Worm (Caenorhabditis elegans) whole organism, L1 larva: ENCODE measurements around the gene H03G16.5.

Experiments used
- C04F5.9 ChIP-seq: sonication (generic microtip); optimal IDR thresholded peaks from 2 replicates; lab custom pipeline; 2016; ENCODE audit warnings: missing genetic modification characterization, missing compliant biosample characterization
- C34B4.2 ChIP-seq: sonication (generic microtip); optimal IDR thresholded peaks from 2 replicates; lab custom pipeline; 2017; ENCODE audit warnings: mild to moderate bottlenecking, missing genetic modification characterization, missing compliant biosample characterization
- F16B12.6 ChIP-seq: fragments of 150-350 bp; optimal IDR thresholded peaks from 2 replicates; lab custom pipeline; 2014; ENCODE audit warnings: missing biosample characterization, missing genetic modification characterization
- Y116A8C.19 ChIP-seq: sonication (generic microtip); optimal IDR thresholded peaks from 2 replicates; lab custom pipeline; 2016; ENCODE audit warnings: missing compliant biosample characterization, missing genetic modification characterization, borderline replicate concordance
- alr-1 ChIP-seq: fragments of 200-800 bp; sonication (Bioruptor generic); optimal IDR thresholded peaks from 2 replicates; lab custom pipeline; 2018; ENCODE audit warnings: borderline replicate concordance, mild to moderate bottlenecking, missing genetic modification characterization, missing compliant biosample characterization
- ceh-82 ChIP-seq, 3 experiments: fragments of 150-350 bp in 1 of 3; sonication (generic microtip) in 2 of 3; optimal IDR thresholded peaks; 2 replicates each; lab custom pipeline; 2014 to 2017; ENCODE audit warnings: missing biosample characterization in 3 of 3, missing genetic modification characterization in 3 of 3
- ceh-88 ChIP-seq: fragments of 200-800 bp; sonication (Bioruptor generic); IDR thresholded peaks from 2 replicates; pipeline ENCODE4 v1.3.6; 2022; ENCODE audit warnings: missing genetic modification characterization, missing compliant biosample characterization
- dpl-1 ChIP-seq, 3 experiments: fragments of 150-350 bp in 2 of 3; sonication (generic microtip) in 1 of 3; optimal IDR thresholded peaks; 2 replicates each; lab custom pipeline; 2014 to 2017; ENCODE audit warnings: missing biosample characterization in 3 of 3, missing genetic modification characterization in 3 of 3, missing genetic modification reagents in 3 of 3
- efl-3 ChIP-seq: fragments of 200-800 bp; sonication (Bioruptor generic); optimal IDR thresholded peaks from 2 replicates; lab custom pipeline; 2018; ENCODE audit warnings: mild to moderate bottlenecking, missing genetic modification characterization, missing compliant biosample characterization
- egl-13 ChIP-seq: sonication (generic microtip); optimal IDR thresholded peaks from 2 replicates; lab custom pipeline; 2016; ENCODE audit warnings: missing genotype, missing genetic modification reagents, missing genetic modification characterization, missing compliant biosample characterization
- egl-27 ChIP-seq, 2 experiments: fragments of 150-350 bp in 1 of 2; sonication (generic microtip); optimal IDR thresholded peaks; 3 replicates each; lab custom pipeline; 2017 to 2018; ENCODE audit warnings: missing biosample characterization in 2 of 2, missing genetic modification characterization in 2 of 2, missing genetic modification reagents in 2 of 2
- ets-5 ChIP-seq: fragments of 200-800 bp; sonication (Bioruptor generic); IDR thresholded peaks from 2 replicates; pipeline ENCODE4 v1.3.6; 2022; ENCODE audit warnings: missing genetic modification characterization, missing compliant biosample characterization
- fkh-10 ChIP-seq: sonication (generic microtip); optimal IDR thresholded peaks from 2 replicates; lab custom pipeline; 2017; ENCODE audit warnings: missing biosample characterization, missing genetic modification reagents, missing genetic modification characterization
- fkh-4 ChIP-seq: sonication (generic microtip); optimal IDR thresholded peaks from 2 replicates; lab custom pipeline; 2016; ENCODE audit warnings: missing compliant biosample characterization, missing genetic modification characterization, borderline replicate concordance
- fkh-8 ChIP-seq: sonication (generic microtip); optimal IDR thresholded peaks from 2 replicates; lab custom pipeline; 2016; ENCODE audit warnings: mild to moderate bottlenecking, missing genetic modification characterization, missing compliant biosample characterization
- grh-1 ChIP-seq: fragments of 200-800 bp; sonication (Bioruptor generic); IDR thresholded peaks from 2 replicates; pipeline ENCODE4 v1.3.6; 2022; ENCODE audit warnings: missing genetic modification reagents, missing genetic modification characterization, missing compliant biosample characterization
- hlh-17 ChIP-seq: fragments of 200-800 bp; sonication (Bioruptor generic); optimal IDR thresholded peaks from 2 replicates; lab custom pipeline; 2018; ENCODE audit warnings: missing genetic modification characterization, mild to moderate bottlenecking, missing compliant biosample characterization, moderate library complexity, borderline replicate concordance
- hpl-2 ChIP-seq: fragments of 150-350 bp; optimal IDR thresholded peaks from 2 replicates; lab custom pipeline; 2014; ENCODE audit warnings: missing biosample characterization, missing genetic modification reagents, missing genetic modification characterization
- lin-13 ChIP-seq: fragments of 150-350 bp; optimal IDR thresholded peaks from 2 replicates; lab custom pipeline; 2014; ENCODE audit warnings: missing biosample characterization, missing genetic modification reagents, missing genetic modification characterization
- lin-14 ChIP-seq: fragments of 200-800 bp; sonication (Bioruptor generic); optimal IDR thresholded peaks from 2 replicates; lab custom pipeline; 2018; ENCODE audit warnings: mild to moderate bottlenecking, missing genetic modification characterization, moderate library complexity, missing compliant biosample characterization
- lin-35 ChIP-seq, 2 experiments: fragments of 150-350 bp; optimal IDR thresholded peaks; 2 replicates each; lab custom pipeline; 2014; ENCODE audit warnings: missing biosample characterization in 2 of 2, missing genetic modification characterization in 2 of 2, missing genetic modification reagents in 2 of 2
- lsy-2 ChIP-seq, 2 experiments: fragments of 150-350 bp; optimal IDR thresholded peaks; 2 replicates each; lab custom pipeline; 2014; ENCODE audit warnings: missing biosample characterization in 2 of 2, missing genetic modification characterization in 2 of 2
- mab-9 ChIP-seq: fragments of 200-800 bp; sonication (Bioruptor generic); IDR thresholded peaks from 2 replicates; pipeline ENCODE4 v1.3.6; 2022; ENCODE audit warnings: missing genetic modification reagents, missing genetic modification characterization, missing compliant biosample characterization
- mep-1 ChIP-seq: fragments of 150-350 bp; optimal IDR thresholded peaks from 2 replicates; lab custom pipeline; 2014; ENCODE audit warnings: missing biosample characterization, missing genetic modification characterization
- nhr-11 ChIP-seq: fragments of 150-350 bp; optimal IDR thresholded peaks from 2 replicates; lab custom pipeline; 2014; ENCODE audit warnings: missing biosample characterization, missing genetic modification characterization
- nhr-237 ChIP-seq: fragments of 150-350 bp; optimal IDR thresholded peaks from 2 replicates; lab custom pipeline; 2014; ENCODE audit warnings: missing biosample characterization, missing genetic modification characterization
- nhr-71 ChIP-seq: sonication (generic microtip); optimal IDR thresholded peaks from 2 replicates; lab custom pipeline; 2016; ENCODE audit warnings: mild to moderate bottlenecking, missing genetic modification characterization, moderate library complexity, missing compliant biosample characterization
- nhr-85 ChIP-seq: sonication (generic microtip); peaks from one replicate; lab custom pipeline; 2016; ENCODE audit warnings: missing genetic modification characterization, inconsistent platforms, missing compliant biosample characterization
- pag-3 ChIP-seq: sonication (generic microtip); optimal IDR thresholded peaks from 2 replicates; lab custom pipeline; 2017; ENCODE audit warnings: missing genetic modification characterization, mild to moderate bottlenecking, missing compliant biosample characterization, antibody characterized with exemption, borderline replicate concordance; ENCODE audit not compliant: insufficient read depth
- pqm-1 ChIP-seq: sonication (generic microtip); optimal IDR thresholded peaks from 3 replicates; lab custom pipeline; 2017; ENCODE audit warnings: missing biosample characterization, missing genetic modification characterization
- rnt-1 ChIP-seq: sonication (generic microtip); optimal IDR thresholded peaks from 2 replicates; lab custom pipeline; 2016; ENCODE audit warnings: mild to moderate bottlenecking, missing genetic modification characterization, moderate library complexity, missing compliant biosample characterization
- skn-1 ChIP-seq: fragments of 150-350 bp; optimal IDR thresholded peaks from 2 replicates; lab custom pipeline; 2014; ENCODE audit warnings: missing biosample characterization, missing genetic modification characterization
- snpc-4 ChIP-seq: fragments of 150-350 bp; optimal IDR thresholded peaks from 2 replicates; lab custom pipeline; 2014; ENCODE audit warnings: missing biosample characterization, missing genetic modification characterization
- snu-23 ChIP-seq: sonication (generic microtip); optimal IDR thresholded peaks from 2 replicates; lab custom pipeline; 2016; ENCODE audit warnings: missing genetic modification characterization, missing compliant biosample characterization
- sox-4 ChIP-seq: sonication (generic microtip); optimal IDR thresholded peaks from 2 replicates; lab custom pipeline; 2016; ENCODE audit warnings: missing genetic modification characterization, missing compliant biosample characterization
- sptf-1 ChIP-seq: fragments of 150-350 bp; optimal IDR thresholded peaks from 2 replicates; lab custom pipeline; 2014; ENCODE audit warnings: missing biosample characterization, missing genetic modification characterization
- swsn-7 ChIP-seq: sonication (generic microtip); optimal IDR thresholded peaks from 2 replicates; lab custom pipeline; 2016; ENCODE audit warnings: missing genetic modification characterization, missing compliant biosample characterization
- unc-62 ChIP-seq: fragments of 150-350 bp; optimal IDR thresholded peaks from 2 replicates; lab custom pipeline; 2014; ENCODE audit warnings: missing biosample characterization, missing genetic modification reagents, missing genetic modification characterization
- unc-86 ChIP-seq: sonication (generic microtip); optimal IDR thresholded peaks from 2 replicates; lab custom pipeline; 2016; ENCODE audit warnings: missing genetic modification characterization, missing compliant biosample characterization
- vab-15 ChIP-seq: sonication (generic microtip); optimal IDR thresholded peaks from 2 replicates; lab custom pipeline; 2017; ENCODE audit warnings: missing genotype, mild to moderate bottlenecking, missing genetic modification characterization, missing compliant biosample characterization
- zag-1 ChIP-seq: fragments of 150-350 bp; optimal IDR thresholded peaks from 2 replicates; lab custom pipeline; 2014; ENCODE audit warnings: missing biosample characterization, missing genetic modification characterization
- ztf-11 ChIP-seq, 2 experiments: sonication (generic microtip); optimal IDR thresholded peaks; 2 replicates each; lab custom pipeline; 2016 to 2017; ENCODE audit warnings: missing genetic modification characterization in 2 of 2, missing biosample characterization in 1 of 2, missing compliant biosample characterization in 1 of 2
- ztf-4 ChIP-seq: fragments of 150-350 bp; optimal IDR thresholded peaks from 2 replicates; lab custom pipeline; 2014; ENCODE audit warnings: missing biosample characterization, missing genetic modification characterization

The H03G16.5 gene

DNA sequence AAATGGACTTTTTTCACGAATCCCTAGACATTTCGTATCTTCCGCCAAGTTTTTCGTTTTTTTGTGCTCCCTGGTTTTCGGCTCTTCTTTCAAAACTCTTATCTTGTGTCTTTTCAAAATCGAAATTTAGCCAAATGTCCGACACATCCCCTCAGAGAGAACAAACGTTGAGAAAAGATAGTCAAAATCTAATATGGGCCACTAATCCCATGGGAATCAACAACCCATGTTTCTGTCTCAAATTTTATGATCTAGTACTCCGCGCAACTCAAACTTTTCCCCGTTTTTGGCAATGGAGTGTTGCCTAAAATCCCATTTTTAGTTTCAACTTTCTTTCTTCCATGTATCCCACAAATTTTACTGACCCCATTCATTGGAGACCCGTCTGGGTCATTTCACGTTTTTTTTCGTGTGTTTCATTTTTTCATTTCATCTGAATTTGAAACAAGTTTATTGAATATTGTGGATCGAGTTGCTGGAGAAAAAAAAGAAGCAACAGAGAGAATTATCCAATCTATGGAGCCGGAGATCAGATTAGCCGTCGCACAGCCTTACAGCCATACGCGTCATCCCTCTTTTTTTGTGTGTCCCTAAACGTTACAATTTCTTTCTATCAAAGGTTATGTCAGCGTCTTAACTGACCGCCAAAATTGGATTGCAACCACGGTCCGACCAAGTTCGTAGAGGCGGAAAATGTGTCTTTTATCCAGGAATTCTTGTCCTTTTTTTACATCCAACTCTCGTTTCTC lies 44.9 kb downstream of the H03G16.5 start:
- TF ChIP-seq dpl-1 (GFP tag; optimal IDR thresholded peaks at IDR 0.05; lab: Kevin White, UChicago) (no peak), skn-1 (tag; lab: Kevin White, UChicago) (no peak), fkh-10 (GFP tag; lab: Kevin White, UChicago) (peak; percentile 86), ztf-11 (tag; optimal IDR thresholded peaks at IDR 0.05; lab: Kevin White, UChicago) (no peak), egl-27 (tag; optimal IDR thresholded peaks at IDR 0.05; lab: Kevin White, UChicago) (no peak), alr-1 (tag; lab: Kevin White, UChicago) (no peak), lin-14 (GFP tag; lab: Kevin White, UChicago) (peak; percentile 41), lin-13 (GFP tag; lab: Kevin White, UChicago) (no peak), C34B4.2 (tag; lab: Kevin White, UChicago) (no peak), zag-1 (tag; lab: Kevin White, UChicago) (no peak), unc-62 (GFP tag; lab: Kevin White, UChicago) (no peak), efl-3 (GFP tag; lab: Kevin White, UChicago) (no peak), nhr-11 (tag; lab: Kevin White, UChicago) (no peak), snu-23 (GFP tag; lab: Kevin White, UChicago) (no peak), egl-13 (tag; lab: Kevin White, UChicago) (no peak), fkh-8 (no peak)

DNA sequence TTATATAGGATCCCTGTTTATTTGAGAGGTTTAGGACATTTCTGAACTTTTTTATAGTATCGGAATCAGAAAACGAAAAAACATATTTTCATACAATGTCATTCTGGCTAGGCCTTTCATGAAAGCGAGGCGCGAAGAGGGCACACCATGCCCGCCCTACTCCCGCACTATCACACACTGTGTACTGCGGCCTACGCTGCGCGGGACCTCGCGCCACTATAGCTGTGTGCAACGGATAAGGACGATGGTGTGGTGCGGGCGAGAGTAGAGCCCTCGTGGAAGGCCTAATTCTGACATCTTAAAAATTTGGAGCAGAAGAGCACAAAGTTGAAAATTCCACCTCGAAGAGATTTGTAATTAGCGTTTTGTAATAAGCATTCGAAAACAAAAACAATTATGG lies 45.7 kb downstream of the H03G16.5 start:
- TF ChIP-seq zag-1 (tag; lab: Kevin White, UChicago), result no peak
- TF ChIP-seq mab-9, result no peak
- TF ChIP-seq lsy-2 (tag; optimal IDR thresholded peaks at IDR 0.05; lab: Kevin White, UChicago), result no peak
- no peak for TF ChIP-seq Y116A8C.19 (tag; lab: Kevin White, UChicago)
- TF ChIP-seq swsn-7 (tag; lab: Kevin White, UChicago), result no peak
- peak; percentile 26 for TF ChIP-seq snpc-4 (tag; lab: Kevin White, UChicago)
- TF ChIP-seq sptf-1 (tag; lab: Kevin White, UChicago), result no peak

DNA sequence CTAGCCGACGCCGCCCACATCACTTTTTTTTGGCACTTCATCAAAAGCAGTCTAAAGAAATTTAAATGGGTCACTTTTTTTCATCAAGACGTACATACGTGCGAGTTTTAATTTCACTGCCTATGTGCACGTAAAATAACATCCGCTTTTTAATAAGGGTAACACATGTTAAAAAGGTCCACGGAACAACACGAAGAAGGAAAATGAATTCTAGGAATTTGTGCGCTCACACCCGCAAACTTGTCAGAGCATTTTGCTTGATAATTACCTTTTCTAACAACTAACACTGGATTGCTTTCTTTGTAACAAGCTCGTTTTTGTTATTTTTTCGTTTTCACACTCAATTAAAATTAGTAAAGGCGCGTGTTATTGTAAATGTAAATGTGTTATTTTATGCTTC lies 47.9 kb downstream of the H03G16.5 start:
- peak; percentile 54 for TF ChIP-seq unc-86 (tag; lab: Kevin White, UChicago)
- TF ChIP-seq ceh-88 (GFP tag; lab: Robert Waterston, UW), result 0 out of 2 replicates have a peak, but pooled peaks have one; percentile 13
- TF ChIP-seq swsn-7 (tag; lab: Kevin White, UChicago), result peak; percentile 15
- TF ChIP-seq egl-13 (tag; lab: Kevin White, UChicago), result peak; percentile 61
- peak; percentile 72 for TF ChIP-seq lin-14 (GFP tag; lab: Kevin White, UChicago)
- TF ChIP-seq nhr-237, result no peak
- peak; percentile 40 for TF ChIP-seq nhr-71
- TF ChIP-seq C34B4.2 (tag; lab: Kevin White, UChicago), result no peak

DNA sequence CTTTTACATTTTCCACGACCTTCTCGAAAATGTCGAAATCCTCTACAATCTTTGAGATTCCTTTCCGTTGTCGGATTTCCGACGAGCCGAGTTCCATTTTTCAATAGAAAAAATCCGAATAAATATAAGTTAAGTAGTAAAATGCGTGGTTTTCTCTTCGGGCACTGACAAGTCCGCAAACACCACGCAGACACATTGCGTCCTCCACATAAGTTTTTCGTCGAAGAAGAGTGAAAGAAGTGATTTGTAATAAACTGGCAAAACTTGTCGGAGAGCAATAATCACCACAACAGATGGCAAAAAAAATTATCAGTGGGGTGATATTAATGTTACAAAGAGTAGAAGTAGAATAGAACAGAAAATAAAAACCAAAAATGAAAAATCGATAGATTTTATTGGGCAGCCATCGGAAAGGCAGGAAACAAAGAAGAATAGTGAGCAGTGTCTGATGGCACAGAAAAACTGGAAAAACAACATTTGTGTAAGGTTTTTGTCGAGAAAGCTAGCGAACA lies 49.7 kb downstream of the H03G16.5 start, which contains the start of gene ergi-2:
TSS of gene ergi-2 (minus strand) at position 462 of the 512 bp plus-strand sequence.
- peak; percentile 15 for TF ChIP-seq nhr-71
- TF ChIP-seq ztf-4 (tag; lab: Kevin White, UChicago), result no peak
- peak; percentile 1 for TF ChIP-seq rnt-1 (tag; lab: Kevin White, UChicago)
- peak; percentile 3 to 23 for TF ChIP-seq lin-35 (GFP tag; optimal IDR thresholded peaks at IDR 0.05; lab: Kevin White, UChicago)
- no peak for TF ChIP-seq grh-1
- TF ChIP-seq F16B12.6 (tag; lab: Kevin White, UChicago), result peak; percentile 82
- TF ChIP-seq ets-5 (GFP tag; lab: Robert Waterston, UW), result no peak
- no peak for TF ChIP-seq vab-15
- no peak for TF ChIP-seq sox-4 (tag; lab: Kevin White, UChicago)
- no peak for TF ChIP-seq hlh-17 (GFP tag; lab: Kevin White, UChicago)
- no peak for TF ChIP-seq fkh-10 (GFP tag; lab: Kevin White, UChicago)
- TF ChIP-seq pqm-1 (tag; lab: Kevin White, UChicago), result no peak
- peak in 1 of 2 experiments; percentile 44 for TF ChIP-seq lsy-2 (tag; optimal IDR thresholded peaks at IDR 0.05; lab: Kevin White, UChicago)
- no peak for TF ChIP-seq fkh-4
- no peak for TF ChIP-seq C04F5.9 (tag; lab: Kevin White, UChicago)
- TF ChIP-seq hpl-2 (GFP tag; lab: Kevin White, UChicago), result no peak
- peak in 1 of 3 experiments; percentile 9 for TF ChIP-seq ceh-82 (tag; optimal IDR thresholded peaks at IDR 0.05; lab: Kevin White, UChicago)
- TF ChIP-seq mep-1, result peak; percentile 42
- TF ChIP-seq egl-13 (tag; lab: Kevin White, UChicago), result no peak
- TF ChIP-seq pag-3 (tag; lab: Kevin White, UChicago), result no peak
- no peak for TF ChIP-seq zag-1 (tag; lab: Kevin White, UChicago)
- no peak for TF ChIP-seq snpc-4 (tag; lab: Kevin White, UChicago)
- no peak for TF ChIP-seq nhr-85
